Fruit fly (Drosophila melanogaster) whole organism, wandering third instar larva: ENCODE measurements around the gene CG32099.

Source experiments
- Abd-B ChIP-seq: fragments of >200 bp; optimal IDR thresholded peaks from 2 replicates; lab custom pipeline; 2017; ENCODE audit warnings: missing biosample characterization, missing genetic modification characterization
- CG32264 ChIP-seq: fragments of 200-800 bp; sonication (Bioruptor generic); optimal IDR thresholded peaks from 2 replicates; lab custom pipeline; 2016; ENCODE audit warnings: missing biosample characterization, missing genetic modification characterization
- CG9705 ChIP-seq: fragments of 200-800 bp; sonication (Bioruptor generic); optimal IDR thresholded peaks from 2 replicates; lab custom pipeline; 2018; ENCODE audit warnings: missing biosample characterization, mild to moderate bottlenecking, missing genetic modification characterization
- Dfd ChIP-seq: fragments of >200 bp; optimal IDR thresholded peaks from 2 replicates; lab custom pipeline; 2017; ENCODE audit warnings: missing biosample characterization, missing genetic modification characterization
- Dif ChIP-seq: fragments of 200-275, 200-300 bp; sonication (Bioruptor generic); optimal IDR thresholded peaks from 2 replicates; lab custom pipeline; 2018; ENCODE audit warnings: missing biosample characterization, missing genetic modification characterization; ENCODE audit not compliant: partially characterized antibody
- HLH106 ChIP-seq: fragments of 200-800 bp; optimal IDR thresholded peaks from 3 replicates; lab custom pipeline; 2019; ENCODE audit warnings: missing biosample characterization, mild to moderate bottlenecking, missing genetic modification characterization, moderate library complexity
- Hnf4 ChIP-seq: fragments of 200-800 bp; sonication (Bioruptor generic); optimal IDR thresholded peaks from 2 replicates; lab custom pipeline; 2016; ENCODE audit warnings: missing biosample characterization, mild to moderate bottlenecking, missing genetic modification characterization
- Hr78 ChIP-seq: fragments of >200 bp; optimal IDR thresholded peaks from 2 replicates; lab custom pipeline; 2017; ENCODE audit warnings: missing biosample characterization, missing genetic modification characterization
- Hr83 ChIP-seq: fragments of 200-300 bp; sonication (Bioruptor generic); optimal IDR thresholded peaks from 2 replicates; lab custom pipeline; 2016; ENCODE audit warnings: missing biosample characterization, mild to moderate bottlenecking, missing genetic modification characterization, moderate library complexity; ENCODE audit not compliant: poor library complexity, severe bottlenecking
- Jra ChIP-seq: sonication (Bioruptor generic); optimal IDR thresholded peaks from 2 replicates; lab custom pipeline; 2016; ENCODE audit warnings: missing biosample characterization, missing genetic modification characterization
- Mio ChIP-seq: sonication (Bioruptor generic); optimal IDR thresholded peaks from 2 replicates; lab custom pipeline; 2016; ENCODE audit warnings: missing biosample characterization, missing genetic modification characterization
- Myc ChIP-seq: fragments of >200 bp; optimal IDR thresholded peaks from 2 replicates; lab custom pipeline; 2017
- N ChIP-seq: fragments of >200 bp; optimal IDR thresholded peaks from 2 replicates; lab custom pipeline; 2018; ENCODE audit warnings: missing biosample characterization, missing external identifiers, missing genetic modification characterization
- OdsH ChIP-seq: fragments of 200-800 bp; sonication (Bioruptor generic); optimal IDR thresholded peaks from 2 replicates; lab custom pipeline; 2016; ENCODE audit warnings: missing biosample characterization, mild to moderate bottlenecking, missing genetic modification characterization
- Rel ChIP-seq, 2 experiments: fragments of 200-800 bp; sonication (Bioruptor generic) in 1 of 2; optimal IDR thresholded peaks; 2 replicates in 1 of 2; 3 replicates in 1 of 2; lab custom pipeline; 2016 to 2019; ENCODE audit warnings: mild to moderate bottlenecking in 2 of 2, missing biosample characterization in 2 of 2, missing genetic modification characterization in 2 of 2, moderate library complexity in 1 of 2
- Sp1 ChIP-seq: fragments of 200-800 bp; sonication (Bioruptor generic); optimal IDR thresholded peaks from 3 replicates; lab custom pipeline; 2019; ENCODE audit warnings: missing biosample characterization, mild to moderate bottlenecking, missing genetic modification characterization, moderate library complexity
- Vsx2 ChIP-seq: fragments of 200-300, 225-300 bp; sonication (Bioruptor generic); optimal IDR thresholded peaks from 2 replicates; lab custom pipeline; 2018; ENCODE audit warnings: missing biosample characterization, missing genetic modification characterization; ENCODE audit not compliant: partially characterized antibody
- br ChIP-seq: fragments of 200-800 bp; sonication (Bioruptor generic); optimal IDR thresholded peaks from 2 replicates; lab custom pipeline; 2016; ENCODE audit warnings: missing biosample characterization, missing genetic modification characterization
- brk ChIP-seq: fragments of 200-800 bp; sonication (Bioruptor generic); optimal IDR thresholded peaks from 2 replicates; lab custom pipeline; 2016; ENCODE audit warnings: missing biosample characterization, mild to moderate bottlenecking, missing genetic modification characterization
- dl ChIP-seq, 2 experiments: fragments of 175-275, 200-275 bp in 1 of 2; fragments of 200-275 bp in 1 of 2; sonication (Bioruptor generic); optimal IDR thresholded peaks; lab custom pipeline; 2018; ENCODE audit warnings: mild to moderate bottlenecking in 2 of 2, missing biosample characterization in 2 of 2, missing genetic modification characterization in 2 of 2, moderate library complexity in 2 of 2; ENCODE audit not compliant: partially characterized antibody in 2 of 2, insufficient read depth in 1 of 2
- dsf ChIP-seq: sonication (Bioruptor generic); optimal IDR thresholded peaks from 2 replicates; lab custom pipeline; 2016; ENCODE audit warnings: missing biosample characterization, missing genetic modification characterization, borderline replicate concordance
- ey ChIP-seq: fragments of 200-800 bp; sonication (Bioruptor generic); optimal IDR thresholded peaks from 2 replicates; lab custom pipeline; 2016; ENCODE audit warnings: missing biosample characterization, missing genetic modification characterization
- foxo ChIP-seq, 2 experiments: fragments of 200-800 bp; sonication (Bioruptor generic); optimal IDR thresholded peaks; 2 replicates in 1 of 2; 3 replicates in 1 of 2; lab custom pipeline; 2016 to 2017; ENCODE audit warnings: missing biosample characterization in 2 of 2, missing genetic modification characterization in 2 of 2
- fru ChIP-seq: fragments of 200-800 bp; sonication (Bioruptor generic); optimal IDR thresholded peaks from 3 replicates; lab custom pipeline; 2016; ENCODE audit warnings: missing biosample characterization, mild to moderate bottlenecking, missing genetic modification characterization
- h ChIP-seq: fragments of 200-800 bp; sonication (Bioruptor generic); optimal IDR thresholded peaks from 3 replicates; lab custom pipeline; 2016; ENCODE audit warnings: missing biosample characterization, mild to moderate bottlenecking, missing genetic modification characterization
- jim ChIP-seq: fragments of 175-275, 200-325 bp; sonication (Bioruptor generic); optimal IDR thresholded peaks from 2 replicates; lab custom pipeline; 2016; ENCODE audit warnings: missing biosample characterization, mild to moderate bottlenecking, missing genetic modification characterization
- pan ChIP-seq: fragments of >200 bp; optimal IDR thresholded peaks from 2 replicates; lab custom pipeline; 2017
- psq ChIP-seq: fragments of 200-800 bp; sonication (Bioruptor generic); optimal IDR thresholded peaks from 3 replicates; lab custom pipeline; 2017; ENCODE audit warnings: missing biosample characterization, mild to moderate bottlenecking, missing genetic modification characterization, moderate library complexity
- rgr ChIP-seq: fragments of 200-800 bp; sonication (Bioruptor generic); optimal IDR thresholded peaks from 3 replicates; lab custom pipeline; 2016; ENCODE audit warnings: missing biosample characterization, mild to moderate bottlenecking, missing genetic modification characterization
- sage ChIP-seq: fragments of 200-800 bp; sonication (Bioruptor generic); optimal IDR thresholded peaks from 2 replicates; lab custom pipeline; 2016; ENCODE audit warnings: missing biosample characterization, mild to moderate bottlenecking, missing genetic modification characterization
- tai ChIP-seq: sonication (Bioruptor generic); optimal IDR thresholded peaks from 2 replicates; lab custom pipeline; 2016; ENCODE audit warnings: missing biosample characterization, missing genetic modification characterization
- woc ChIP-seq: sonication (Bioruptor generic); optimal IDR thresholded peaks from 2 replicates; lab custom pipeline; 2016; ENCODE audit warnings: missing biosample characterization, mild to moderate bottlenecking, missing genetic modification characterization

Gene CG32099

dm6 chr3L:12118631-12119030 is 30.4 kb upstream of the CG32099 start:
- TF ChIP-seq Mio (GFP tag; lab: Kevin White, UChicago) (no peak), Myc (lab: Kevin White, UChicago) (no peak), psq (GFP tag; lab: Kevin White, UChicago) (no peak), Rel (GFP tag; optimal IDR thresholded peaks at IDR 0.05; lab: Kevin White, UChicago) (no peak), Rel (tag; optimal IDR thresholded peaks at IDR 0.05; lab: Kevin White, UChicago) (no peak), Hr83 (no peak), ey (GFP tag; lab: Kevin White, UChicago) (no peak), dsf (no peak), Jra (no peak), jim (no peak), fru (GFP tag; lab: Kevin White, UChicago) (no peak), Dfd (GFP tag; lab: Kevin White, UChicago) (no peak), dl (GFP tag; optimal IDR thresholded peaks at IDR 0.05; lab: Kevin White, UChicago; ENCODE audit: insufficient read depth in 1 of 2, partially characterized antibody in 2 of 2) (no peak)
- TF ChIP-seq, all 38 proteins: peak for 0

- TF ChIP-seq psq (GFP tag; lab: Kevin White, UChicago) (no peak), foxo (GFP tag; optimal IDR thresholded peaks at IDR 0.05; lab: Kevin White, UChicago) (no peak), dl (GFP tag; optimal IDR thresholded peaks at IDR 0.05; lab: Kevin White, UChicago; ENCODE audit: insufficient read depth in 1 of 2, partially characterized antibody in 2 of 2) (no peak), HLH106 (tag; lab: Kevin White, UChicago) (no peak), Abd-B (GFP tag; lab: Kevin White, UChicago) (no peak), Jra (no peak), pan (lab: Kevin White, UChicago) (no peak), Vsx2 (GFP tag; lab: Kevin White, UChicago) (no peak), dsf (no peak), OdsH (GFP tag; lab: Kevin White, UChicago) (no peak), tai (GFP tag; lab: Kevin White, UChicago) (no peak), CG32264 (GFP tag; lab: Kevin White, UChicago) (no peak), Hr83 (no peak), rgr (GFP tag; lab: Kevin White, UChicago) (no peak), Hr78 (GFP tag; lab: Kevin White, UChicago) (no peak)
- TF ChIP-seq, all 38 proteins: peak for 0
These were observed 29.1 kb upstream of the CG32099 start, which contains the start of gene CG11560 for dm6 chr3L:12119875-12120485. Gene CG11560, plus strand, starts transcription at chr3L:12120019.

dm6 chr3L:12122891-12123290 is 26.2 kb upstream of the CG32099 start:
- TF ChIP-seq Dfd (GFP tag; lab: Kevin White, UChicago) (peak; percentile 99), Hnf4 (no peak)
- TF ChIP-seq, all 38 proteins: peak for 1

- TF ChIP-seq brk (GFP tag; lab: Kevin White, UChicago) (no peak), Abd-B (GFP tag; lab: Kevin White, UChicago) (peak; percentile 58), Hnf4 (no peak), sage (no peak), tai (GFP tag; lab: Kevin White, UChicago) (no peak), rgr (GFP tag; lab: Kevin White, UChicago) (peak; percentile 54), foxo (GFP tag; optimal IDR thresholded peaks at IDR 0.05; lab: Kevin White, UChicago) (peak in 1 of 2 experiments; percentile 34), br (GFP tag; lab: Kevin White, UChicago) (no peak), psq (GFP tag; lab: Kevin White, UChicago) (peak; percentile 47), OdsH (GFP tag; lab: Kevin White, UChicago) (no peak), Hr83 (peak; percentile 87), Rel (GFP tag; optimal IDR thresholded peaks at IDR 0.05; lab: Kevin White, UChicago) (no peak), Rel (tag; optimal IDR thresholded peaks at IDR 0.05; lab: Kevin White, UChicago) (peak; percentile 76), CG9705 (peak; percentile 6), woc (no peak), Dif (GFP tag; lab: Kevin White, UChicago) (peak; percentile 73), N (GFP tag; lab: Kevin White, UChicago) (peak; percentile 93), CG32264 (GFP tag; lab: Kevin White, UChicago) (no peak), Hr78 (GFP tag; lab: Kevin White, UChicago) (peak; percentile 68), HLH106 (tag; lab: Kevin White, UChicago) (peak; percentile 36), Sp1 (peak; percentile 36), dl (GFP tag; optimal IDR thresholded peaks at IDR 0.05; lab: Kevin White, UChicago; ENCODE audit: insufficient read depth in 1 of 2, partially characterized antibody in 2 of 2) (no peak), h (GFP tag; lab: Kevin White, UChicago) (peak; percentile 74)
These were observed 24.9 kb upstream of the CG32099 start for dm6 chr3L:12124138-12124583.
